Worm (Caenorhabditis elegans) whole organism, L4 larva: ENCODE data around the gene C03A3.3.

Experiments used
- F37D6.2 ChIP-seq: sonication (generic microtip); optimal IDR thresholded peaks from 2 replicates; lab custom pipeline; 2016; ENCODE audit warnings: mild to moderate bottlenecking, missing genetic modification characterization, missing compliant biosample characterization
- T20F7.1 ChIP-seq: fragments of 200-800 bp; sonication (Bioruptor generic); optimal IDR thresholded peaks from 2 replicates; lab custom pipeline; 2018; ENCODE audit warnings: mild to moderate bottlenecking, missing genetic modification characterization, missing compliant biosample characterization
- Y105C5A.15 ChIP-seq: fragments of 200-800 bp; sonication (Bioruptor generic); IDR thresholded peaks from 2 replicates; pipeline ENCODE4 v1.3.6; 2022; ENCODE audit warnings: missing genetic modification characterization, missing compliant biosample characterization
- Y48G9A.11 ChIP-seq: fragments of 200-800 bp; sonication (Bioruptor generic); IDR thresholded peaks from 2 replicates; pipeline ENCODE4 v1.3.6; 2022; ENCODE audit warnings: missing genetic modification reagents, missing genetic modification characterization, missing compliant biosample characterization
- ZK337.2 ChIP-seq: fragments of 200-800 bp; sonication (Bioruptor generic); IDR thresholded peaks from 2 replicates; pipeline ENCODE4 v1.3.6; 2022; ENCODE audit warnings: missing genetic modification reagents, missing genetic modification characterization, missing compliant biosample characterization
- ZK546.5 ChIP-seq, 2 experiments: sonication (generic microtip); optimal IDR thresholded peaks; 2 replicates each; lab custom pipeline; 2017; ENCODE audit warnings: missing biosample characterization in 2 of 2, missing genetic modification characterization in 2 of 2
- aha-1 ChIP-seq: fragments of 150-350 bp; peaks from one replicate; lab custom pipeline; 2014; ENCODE audit warnings: missing biosample characterization, missing genetic modification characterization
- arid-1 ChIP-seq: fragments of 200-800 bp; sonication (Bioruptor generic); conservative IDR thresholded peaks from 2 replicates; pipeline ENCODE4 v1.3.6; 2022; ENCODE audit warnings: missing genetic modification reagents, missing genetic modification characterization, missing compliant biosample characterization
- ceh-44 ChIP-seq: fragments of 200-800 bp; sonication (Bioruptor generic); IDR thresholded peaks from 2 replicates; pipeline ENCODE4 v1.3.6; 2022; ENCODE audit warnings: missing genetic modification reagents, missing genetic modification characterization, missing compliant biosample characterization
- ceh-82 ChIP-seq: sonication (generic microtip); optimal IDR thresholded peaks from 2 replicates; lab custom pipeline; 2017; ENCODE audit warnings: missing biosample characterization, missing genetic modification characterization
- daf-16 ChIP-seq, 3 experiments: sonication (generic microtip); optimal IDR thresholded peaks; 2 replicates each; lab custom pipeline; 2016 to 2017; ENCODE audit warnings: missing genetic modification characterization in 3 of 3, missing genetic modification reagents in 3 of 3, mild to moderate bottlenecking in 2 of 3, missing compliant biosample characterization in 2 of 3, missing biosample characterization in 1 of 3, moderate library complexity in 1 of 3
- dmd-8 ChIP-seq: fragments of 200-800 bp; sonication (Bioruptor generic); IDR thresholded peaks from 2 replicates; pipeline ENCODE4 v1.3.6; 2022; ENCODE audit warnings: missing genetic modification characterization, missing compliant biosample characterization
- dmd-9 ChIP-seq: fragments of 200-800 bp; sonication (Bioruptor generic); IDR thresholded peaks from 2 replicates; pipeline ENCODE4 v1.3.6; 2022; ENCODE audit warnings: missing genetic modification reagents, missing genetic modification characterization, missing compliant biosample characterization
- duxl-1 ChIP-seq: sonication (generic microtip); optimal IDR thresholded peaks from 2 replicates; lab custom pipeline; 2016; ENCODE audit warnings: mild to moderate bottlenecking, missing genetic modification characterization, moderate library complexity, missing compliant biosample characterization; ENCODE audit not compliant: poor library complexity
- hif-1 ChIP-seq, 2 experiments: sonication (generic microtip); optimal IDR thresholded peaks; 2 replicates each; lab custom pipeline; 2016 to 2017; ENCODE audit warnings: missing compliant biosample characterization in 2 of 2, missing genetic modification characterization in 2 of 2, missing genetic modification reagents in 2 of 2, missing genotype in 2 of 2, mild to moderate bottlenecking in 1 of 2
- hlh-11 ChIP-seq: fragments of 200-800 bp; sonication (Bioruptor generic); optimal IDR thresholded peaks from 2 replicates; lab custom pipeline; 2018; ENCODE audit warnings: mild to moderate bottlenecking, missing genetic modification characterization, missing compliant biosample characterization
- hlh-30 ChIP-seq: sonication (generic microtip); optimal IDR thresholded peaks from 2 replicates; lab custom pipeline; 2017; ENCODE audit warnings: antibody characterized with exemption, mild to moderate bottlenecking, missing genetic modification characterization, missing compliant biosample characterization; ENCODE audit not compliant: insufficient read depth
- lin-1 ChIP-seq: fragments of 200-800 bp; sonication (Bioruptor generic); IDR thresholded peaks from 2 replicates; pipeline ENCODE4 v1.3.6; 2022; ENCODE audit warnings: missing genetic modification reagents, missing genetic modification characterization, missing compliant biosample characterization
- lin-13 ChIP-seq: fragments of 150-350 bp; optimal IDR thresholded peaks from 2 replicates; lab custom pipeline; 2014; ENCODE audit warnings: missing biosample characterization, missing genetic modification reagents, missing genetic modification characterization
- lin-15B ChIP-seq: fragments of 150-350 bp; sonication (generic microtip); optimal IDR thresholded peaks from 3 replicates; lab custom pipeline; 2014; ENCODE audit warnings: missing biosample characterization, missing genetic modification characterization
- lin-29 ChIP-seq: fragments of 200-800 bp; sonication (Bioruptor generic); IDR thresholded peaks from 2 replicates; pipeline ENCODE4 v1.3.6; 2022; ENCODE audit warnings: missing genetic modification reagents, missing genetic modification characterization, missing compliant biosample characterization
- lin-39 ChIP-seq: fragments of 150-350 bp; optimal IDR thresholded peaks from 2 replicates; lab custom pipeline; 2014; ENCODE audit warnings: missing biosample characterization, missing genetic modification reagents, missing genetic modification characterization
- madf-5 ChIP-seq, 2 experiments: fragments of 200-800 bp; sonication (Bioruptor generic); IDR thresholded peaks; 2 replicates each; pipeline ENCODE4 v1.3.6; 2022; ENCODE audit warnings: missing compliant biosample characterization in 2 of 2, missing genetic modification characterization in 2 of 2
- mdt-29 ChIP-seq: fragments of 200-800 bp; sonication (Bioruptor generic); IDR thresholded peaks from 2 replicates; pipeline ENCODE4 v1.3.6; 2022; ENCODE audit warnings: missing genetic modification reagents, missing genetic modification characterization, missing compliant biosample characterization
- mep-1 ChIP-seq: fragments of 150-350 bp; sonication (generic microtip); optimal IDR thresholded peaks from 3 replicates; lab custom pipeline; 2014; ENCODE audit warnings: missing biosample characterization, missing genetic modification characterization
- mxl-2 ChIP-seq: fragments of 200-800 bp; sonication (Bioruptor generic); conservative IDR thresholded peaks from 2 replicates; pipeline ENCODE4 v1.3.6; 2022; ENCODE audit warnings: missing genetic modification reagents, missing genetic modification characterization, missing compliant biosample characterization
- mxl-3 ChIP-seq: fragments of 200-800 bp; sonication (Bioruptor generic); optimal IDR thresholded peaks from 2 replicates; lab custom pipeline; 2018; ENCODE audit warnings: mild to moderate bottlenecking, missing genetic modification characterization, missing compliant biosample characterization
- nhr-28 ChIP-seq: fragments of 150-350 bp; optimal IDR thresholded peaks from 2 replicates; lab custom pipeline; 2014; ENCODE audit warnings: missing biosample characterization, missing genetic modification characterization
- nhr-41 ChIP-seq: fragments of 200-800 bp; sonication (Bioruptor generic); IDR thresholded peaks from 2 replicates; pipeline ENCODE4 v1.3.6; 2022; ENCODE audit warnings: missing genetic modification reagents, missing genetic modification characterization, missing compliant biosample characterization
- nhr-77 ChIP-seq: fragments of 150-350 bp; optimal IDR thresholded peaks from 2 replicates; lab custom pipeline; 2014; ENCODE audit warnings: missing biosample characterization, missing genetic modification characterization
- pha-4 ChIP-seq, 2 experiments: fragments of 150-350 bp in 1 of 2; fragments of 200-800 bp in 1 of 2; sonication (Bioruptor generic) in 1 of 2; IDR thresholded peaks in 1 of 2; optimal IDR thresholded peaks in 1 of 2; 2 replicates each; pipeline versions ENCODE4 v1.3.6 to Lab custom; 2014 to 2022; ENCODE audit warnings: missing genetic modification characterization in 2 of 2, missing genetic modification reagents in 2 of 2, missing biosample characterization in 1 of 2, missing compliant biosample characterization in 1 of 2
- rbr-2 ChIP-seq: sonication (generic microtip); optimal IDR thresholded peaks from 2 replicates; lab custom pipeline; 2016; ENCODE audit warnings: missing genotype, missing genetic modification characterization, missing compliant biosample characterization
- skn-1 ChIP-seq: fragments of 150-350 bp; optimal IDR thresholded peaks from 2 replicates; lab custom pipeline; 2014; ENCODE audit warnings: missing biosample characterization, missing genetic modification characterization
- spr-1 ChIP-seq: sonication (generic microtip); optimal IDR thresholded peaks from 2 replicates; lab custom pipeline; 2016; ENCODE audit warnings: mild to moderate bottlenecking, missing genetic modification characterization, missing compliant biosample characterization
- tra-1 ChIP-seq: fragments of 200-800 bp; sonication (Bioruptor generic); IDR thresholded peaks from 2 replicates; pipeline ENCODE4 v1.3.6; 2022; ENCODE audit warnings: missing genetic modification reagents, missing genetic modification characterization, missing compliant biosample characterization
- unc-39 ChIP-seq: sonication (generic microtip); optimal IDR thresholded peaks from 2 replicates; lab custom pipeline; 2017; ENCODE audit warnings: missing biosample characterization, missing genetic modification characterization
- unc-62 ChIP-seq, 3 experiments: fragments of 150-350 bp in 1 of 3; sonication (generic microtip); optimal IDR thresholded peaks in 2 of 3; peaks in 1 of 3; 1 replicate in 1 of 3; 2 replicates in 2 of 3; lab custom pipeline; 2014 to 2017; ENCODE audit warnings: missing biosample characterization in 3 of 3, missing genetic modification characterization in 3 of 3, missing genetic modification reagents in 3 of 3, missing genotype in 1 of 3
- zip-2 ChIP-seq: fragments of 150-350 bp; optimal IDR thresholded peaks from 2 replicates; lab custom pipeline; 2014; ENCODE audit warnings: missing biosample characterization, missing genetic modification characterization
- ztf-11 ChIP-seq: fragments of 150-350 bp; optimal IDR thresholded peaks from 2 replicates; lab custom pipeline; 2014; ENCODE audit warnings: missing biosample characterization, missing genetic modification characterization

C03A3.3 gene

DNA sequence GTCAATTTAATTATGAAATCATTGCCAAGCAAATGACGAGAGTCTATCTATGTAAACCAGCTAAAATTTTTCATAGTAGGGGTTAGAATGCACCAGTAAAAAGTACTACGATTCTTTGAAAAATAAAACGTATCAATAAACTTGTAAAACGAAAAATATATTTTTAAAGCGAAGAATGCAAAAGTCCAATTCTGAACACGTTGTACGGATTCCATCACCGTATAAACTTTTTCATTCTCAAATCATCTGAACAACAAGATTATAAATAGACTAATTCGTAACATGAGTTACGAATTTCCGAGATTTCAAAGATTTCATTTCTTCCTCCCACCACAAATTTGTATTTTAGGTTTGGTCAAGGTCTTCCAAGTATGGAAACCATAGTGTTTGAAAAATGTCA is 47.9 kb upstream of the C03A3.3 start, which contains the start of gene nlp-57:
TSS of gene nlp-57 (plus strand) at position 301 of the 400 bp plus-strand sequence.
- TF ChIP-seq duxl-1 (tag; lab: Kevin White, UChicago) (no peak), nhr-28 (tag; lab: Kevin White, UChicago) (no peak), madf-5 (GFP tag; IDR thresholded peaks at IDR 0.05; lab: Robert Waterston, UW) (no peak), lin-39 (tag; lab: Kevin White, UChicago) (no peak), tra-1 (GFP tag; lab: Robert Waterston, UW) (no peak), ceh-44 (GFP tag; lab: Robert Waterston, UW) (no peak), dmd-9 (GFP tag; lab: Robert Waterston, UW) (no peak), pha-4 (GFP tag; IDR thresholded peaks at IDR 0.05; lab: Robert Waterston, UW) (no peak), pha-4 (tag; optimal IDR thresholded peaks at IDR 0.05; lab: Kevin White, UChicago) (no peak), ceh-82 (tag; lab: Kevin White, UChicago) (no peak)

- TF ChIP-seq unc-62 (GFP tag; optimal IDR thresholded peaks at IDR 0.05 in 1 of 2; lab: Kevin White, UChicago) (peak in 1 of 2 experiments; percentile 91), unc-62 (tag; optimal IDR thresholded peaks at IDR 0.05; lab: Kevin White, UChicago) (no peak), unc-39 (tag; lab: Kevin White, UChicago) (no peak)
- TF ChIP-seq, all 104 proteins: peak for 1
Observed at ce11 chrX:11315392-11315791, 46.5 kb upstream of the C03A3.3 start, which contains the start of gene F08G12.11. Gene F08G12.11, minus strand, starts transcription at chrX:11315572.

- TF ChIP-seq hif-1 (tag; optimal IDR thresholded peaks at IDR 0.05; lab: Kevin White, UChicago) (no peak), unc-62 (GFP tag; optimal IDR thresholded peaks at IDR 0.05 in 1 of 2; lab: Kevin White, UChicago) (peak in 1 of 2 experiments; percentile 75), unc-62 (tag; optimal IDR thresholded peaks at IDR 0.05; lab: Kevin White, UChicago) (no peak), lin-39 (tag; lab: Kevin White, UChicago) (no peak), aha-1 (tag; lab: Kevin White, UChicago) (no peak), hlh-30 (no peak), ZK337.2 (GFP tag; lab: Robert Waterston, UW) (no peak), T20F7.1 (GFP tag; lab: Kevin White, UChicago) (no peak), Y105C5A.15 (GFP tag; lab: Robert Waterston, UW) (no peak), mep-1 (tag; lab: Kevin White, UChicago) (no peak), Y48G9A.11 (no peak), hlh-11 (tag; lab: Kevin White, UChicago) (peak; percentile 49), skn-1 (no peak), mdt-29 (GFP tag; lab: Robert Waterston, UW) (no peak), nhr-77 (tag; lab: Kevin White, UChicago) (no peak), arid-1 (no peak), daf-16 (GFP tag; optimal IDR thresholded peaks at IDR 0.05; lab: Kevin White, UChicago) (peak in 1 of 2 experiments; percentile 86), daf-16 (tag; optimal IDR thresholded peaks at IDR 0.05; lab: Kevin White, UChicago) (peak; percentile 81), lin-29 (GFP tag; lab: Robert Waterston, UW) (no peak), mxl-3 (GFP tag; lab: Kevin White, UChicago) (no peak), rbr-2 (tag; lab: Kevin White, UChicago) (no peak), lin-13 (GFP tag; lab: Kevin White, UChicago) (no peak), lin-1 (GFP tag; lab: Robert Waterston, UW) (no peak), zip-2 (tag; lab: Kevin White, UChicago) (no peak), lin-15B (tag; lab: Kevin White, UChicago) (no peak), nhr-28 (tag; lab: Kevin White, UChicago) (peak; percentile 74), nhr-41 (no peak), mxl-2 (GFP tag; lab: Robert Waterston, UW) (no peak), spr-1 (tag; lab: Kevin White, UChicago) (no peak), dmd-8 (GFP tag; lab: Robert Waterston, UW) (no peak), F37D6.2 (tag; lab: Kevin White, UChicago) (no peak), ZK546.5 (tag; optimal IDR thresholded peaks at IDR 0.05; lab: Kevin White, UChicago) (no peak), pha-4 (GFP tag; IDR thresholded peaks at IDR 0.05; lab: Robert Waterston, UW) (no peak), pha-4 (tag; optimal IDR thresholded peaks at IDR 0.05; lab: Kevin White, UChicago) (no peak), ztf-11 (tag; lab: Kevin White, UChicago) (no peak)
Observed at ce11 chrX:11310285-11310838, 41.5 kb upstream of the C03A3.3 start, which contains the start of gene F08G12.5. Gene F08G12.5, minus strand, starts transcription at chrX:11310285.
